Worm (Caenorhabditis elegans): ENCODE measurements around the gene F14B8.6.

F14B8.6 gene

ce11 chrX:6941711-6942110 lies 9.5 kb upstream of the F14B8.6 start:
- TF ChIP-seq ceh-14 (tag; optimal IDR thresholded peaks at IDR 0.05): no peak
- TF ChIP-seq madf-2 (tag; optimal IDR thresholded peaks at IDR 0.05): no peak
- no peak for TF ChIP-seq ceh-6 (GFP tag; optimal IDR thresholded peaks at IDR 0.05)
- no peak for TF ChIP-seq ceh-18 (tag; optimal IDR thresholded peaks at IDR 0.05)
- no peak for TF ChIP-seq pha-4 (tag; optimal IDR thresholded peaks at IDR 0.05)
- TF ChIP-seq odd-2 (tag; optimal IDR thresholded peaks at IDR 0.05): no peak
- TF ChIP-seq hlh-6 (tag; optimal IDR thresholded peaks at IDR 0.05): no peak
- no peak for TF ChIP-seq ama-1 (optimal IDR thresholded peaks at IDR 0.05)
- no peak for TF ChIP-seq pax-1 (tag; optimal IDR thresholded peaks at IDR 0.05)
- TF ChIP-seq unc-55 (GFP tag; optimal IDR thresholded peaks at IDR 0.05): no peak
- no peak for TF ChIP-seq tbx-7 (tag; optimal IDR thresholded peaks at IDR 0.05)
- no peak for TF ChIP-seq pha-2 (tag; optimal IDR thresholded peaks at IDR 0.05)
- TF ChIP-seq sox-2 (GFP tag; IDR thresholded peaks at IDR 0.05): no peak
- no peak for TF ChIP-seq zip-5 (tag; optimal IDR thresholded peaks at IDR 0.05)

DNA sequence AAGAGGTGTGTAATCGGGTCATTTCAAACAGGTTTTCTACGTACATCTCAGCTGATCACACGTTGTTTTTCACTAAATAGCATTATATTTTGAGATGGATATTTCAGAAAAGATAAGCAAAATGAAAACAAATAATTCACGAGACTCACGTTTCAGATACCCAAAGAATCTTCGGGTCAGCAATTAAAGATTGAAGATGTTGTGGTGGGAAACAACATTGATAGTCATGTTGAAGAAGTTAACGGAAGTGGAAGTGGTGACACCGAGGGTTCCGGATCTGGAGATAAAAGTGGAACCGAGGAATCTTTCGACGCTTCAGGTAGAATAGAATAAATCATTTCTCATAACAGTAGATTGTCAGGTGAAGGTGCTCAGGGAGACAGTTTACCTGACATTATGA lies 8.6 kb upstream of the F14B8.6 start:
- TF ChIP-seq hlh-13 (GFP tag; optimal IDR thresholded peaks at IDR 0.05) (no peak), sox-4 (tag; optimal IDR thresholded peaks at IDR 0.05) (no peak)

DNA sequence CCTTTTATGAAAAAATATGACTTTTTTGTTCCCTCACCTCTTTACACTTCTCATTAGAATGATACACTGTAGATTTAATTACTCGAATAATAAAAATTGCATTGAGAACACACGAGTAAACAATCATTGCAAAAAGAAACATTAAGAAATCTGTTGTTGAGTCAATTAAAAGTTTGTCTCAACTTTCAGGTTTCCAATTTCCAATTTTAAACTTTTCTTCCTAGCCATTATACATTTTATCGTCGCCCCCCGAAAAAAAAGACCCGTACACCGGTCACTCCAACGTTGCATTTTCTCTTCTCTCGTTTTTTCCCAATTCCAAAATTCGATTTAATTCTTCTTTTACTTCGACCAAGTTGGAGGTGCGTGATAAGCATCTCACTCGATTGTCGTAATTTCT lies 7.7 kb upstream of the F14B8.6 start, which contains the start of gene C16E9.1:
TSS of gene C16E9.1 (plus strand) at position 301 of the 400 bp plus-strand sequence.
- TF ChIP-seq lin-11 (tag; optimal IDR thresholded peaks at IDR 0.05) (no peak), hlh-8 (tag; optimal IDR thresholded peaks at IDR 0.05) (no peak), ceh-45 (GFP tag; IDR thresholded peaks at IDR 0.05) (no peak), ahr-1 (tag; optimal IDR thresholded peaks at IDR 0.05) (no peak), C08G9.2 (tag; optimal IDR thresholded peaks at IDR 0.05) (no peak), ceh-19 (GFP tag; optimal IDR thresholded peaks at IDR 0.05) (no peak), pha-2 (tag; optimal IDR thresholded peaks at IDR 0.05) (no peak), eyg-1 (tag; optimal IDR thresholded peaks at IDR 0.05) (no peak), lim-6 (tag; optimal IDR thresholded peaks at IDR 0.05) (no peak), ceh-18 (tag; optimal IDR thresholded peaks at IDR 0.05) (no peak)

DNA sequence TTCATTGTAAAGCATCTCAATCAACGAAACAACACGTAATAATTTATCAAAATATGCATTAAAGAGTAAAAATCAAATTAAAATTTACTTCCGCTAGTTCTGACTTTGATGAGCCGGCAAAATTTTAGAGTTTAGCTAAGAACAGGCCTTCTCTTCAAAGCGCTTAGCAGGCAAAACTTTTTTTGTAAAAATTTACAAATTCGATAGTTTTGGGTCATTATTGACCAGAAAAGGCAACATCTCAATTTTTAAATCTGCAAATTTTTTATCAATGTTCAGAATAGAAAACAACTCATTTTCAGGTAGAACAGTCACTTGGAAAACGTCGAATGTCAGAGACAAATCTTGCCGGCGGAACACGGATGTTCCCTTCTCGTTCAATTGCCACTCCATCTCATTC lies 5.5 kb upstream of the F14B8.6 start:
- TF ChIP-seq eyg-1 (tag; optimal IDR thresholded peaks at IDR 0.05) (no peak), ahr-1 (tag; optimal IDR thresholded peaks at IDR 0.05) (no peak), ceh-31 (tag; optimal IDR thresholded peaks at IDR 0.05) (no peak), elt-4 (tag; optimal IDR thresholded peaks at IDR 0.05) (no peak), ceh-34 (tag; optimal IDR thresholded peaks at IDR 0.05) (no peak), nhr-11 (tag; optimal IDR thresholded peaks at IDR 0.05) (no peak), pqm-1 (tag; optimal IDR thresholded peaks at IDR 0.05) (no peak), ceh-19 (GFP tag; optimal IDR thresholded peaks at IDR 0.05) (no peak), hlh-13 (GFP tag; optimal IDR thresholded peaks at IDR 0.05) (no peak), T23F11.4 (GFP tag; optimal IDR thresholded peaks at IDR 0.05) (no peak), ref-2 (tag; optimal IDR thresholded peaks at IDR 0.05) (no peak)

ce11 chrX:6935430-6935829 lies 3.2 kb upstream of the F14B8.6 start, which contains the start of gene C16E9.2:
TSS of gene C16E9.2 (plus strand) at chrX:6935730.
- no peak for TF ChIP-seq elt-2 (tag; optimal IDR thresholded peaks at IDR 0.05)
- no peak for TF ChIP-seq ets-4 (tag; optimal IDR thresholded peaks at IDR 0.05)
- no peak for TF ChIP-seq dmd-4 (tag; optimal IDR thresholded peaks at IDR 0.05; ENCODE audit: borderline replicate concordance)
- no peak for TF ChIP-seq dve-1 (tag; optimal IDR thresholded peaks at IDR 0.05)
- TF ChIP-seq ceh-34 (tag; optimal IDR thresholded peaks at IDR 0.05): no peak
- no peak for TF ChIP-seq ceh-2 (tag; optimal IDR thresholded peaks at IDR 0.05)
- TF ChIP-seq pqm-1 (tag; optimal IDR thresholded peaks at IDR 0.05): no peak
- no peak for TF ChIP-seq unc-55 (GFP tag; optimal IDR thresholded peaks at IDR 0.05)
- no peak for TF ChIP-seq C08G9.2 (tag; optimal IDR thresholded peaks at IDR 0.05)

Measured in whole organism, late embryonic.